Worm (Caenorhabditis elegans): ENCODE data around the gene F40G9.9.

F40G9.9 gene

DNA sequence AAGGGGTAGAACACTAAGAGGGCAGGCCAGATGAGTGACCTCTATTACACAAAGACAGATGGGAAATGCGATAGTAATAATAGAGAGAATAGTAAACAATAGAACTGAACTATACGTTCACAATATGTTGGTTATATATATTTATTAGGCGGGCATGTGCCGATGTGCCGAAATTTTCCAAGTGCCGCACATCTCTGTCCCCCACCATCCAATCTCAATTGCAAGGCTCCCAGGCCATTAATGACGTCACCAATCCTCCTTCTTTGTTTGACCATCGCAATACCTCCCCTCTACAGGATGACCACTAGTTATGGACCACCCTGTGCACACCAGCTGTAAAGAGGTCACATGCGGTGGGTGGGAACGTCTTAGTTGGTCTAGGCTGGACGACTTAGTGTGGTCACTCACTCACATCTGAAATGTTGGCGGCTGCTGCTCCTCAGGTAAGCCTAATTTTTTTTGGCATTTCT lies 7.6 kb upstream of the F40G9.9 start, which contains the start of gene F40G9.6:
Gene F40G9.6, plus strand, starts transcription at position 420 of the 470 bp plus-strand sequence.
- TF ChIP-seq rcor-1 (GFP tag; IDR thresholded peaks at IDR 0.05), result no peak
- no peak for TF ChIP-seq K12H6.12 (tag; optimal IDR thresholded peaks at IDR 0.05)
- no peak for TF ChIP-seq nhr-90 (tag; optimal IDR thresholded peaks at IDR 0.05)
- TF ChIP-seq ztf-6 (GFP tag; IDR thresholded peaks at IDR 0.05), result no peak
- no peak for TF ChIP-seq pbrm-1 (GFP tag; IDR thresholded peaks at IDR 0.05)
- no peak for TF ChIP-seq ztf-28 (GFP tag; IDR thresholded peaks at IDR 0.05)
- TF ChIP-seq chd-7 (tag; optimal IDR thresholded peaks at IDR 0.05), result no peak
- TF ChIP-seq lin-26 (GFP tag; IDR thresholded peaks at IDR 0.05), result no peak
- TF ChIP-seq ekl-4 (GFP tag; IDR thresholded peaks at IDR 0.05), result no peak
- no peak for TF ChIP-seq ztf-3 (GFP tag; optimal IDR thresholded peaks at IDR 0.05)
- TF ChIP-seq pha-4 (tag; optimal IDR thresholded peaks at IDR 0.05), result no peak
- TF ChIP-seq lag-1 (GFP tag; IDR thresholded peaks at IDR 0.05), result no peak
- no peak for TF ChIP-seq mes-4 (tag; optimal IDR thresholded peaks at IDR 0.05)
- no peak for TF ChIP-seq B0035.1 (tag; optimal IDR thresholded peaks at IDR 0.05)
- no peak for TF ChIP-seq unc-62 (GFP tag; optimal IDR thresholded peaks at IDR 0.05)
- no peak for TF ChIP-seq B0019.2 (GFP tag; conservative IDR thresholded peaks at IDR 0.05)
- TF ChIP-seq tbp1 (GFP tag; optimal IDR thresholded peaks at IDR 0.05), result no peak
- TF ChIP-seq ZK185.1 (tag; optimal IDR thresholded peaks at IDR 0.05; ENCODE audit: poor library complexity, severe bottlenecking), result no peak
- no peak for TF ChIP-seq ceh-27 (GFP tag; optimal IDR thresholded peaks at IDR 0.05)
- no peak for TF ChIP-seq C17E4.6 (GFP tag; IDR thresholded peaks at IDR 0.05)

ce11 chrIII:178126-178525 lies 6.6 kb upstream of the F40G9.9 start:
- no peak for TF ChIP-seq attf-6 (GFP tag; IDR thresholded peaks at IDR 0.05)
- no peak for TF ChIP-seq ceh-40 (GFP tag; IDR thresholded peaks at IDR 0.05)

ce11 chrIII:177715-178114 lies 6.2 kb upstream of the F40G9.9 start, which contains the start of gene F40G9.14:
Gene F40G9.14 (minus strand): TSS chrIII:177815.
- TF ChIP-seq snpc-4 (GFP tag; optimal IDR thresholded peaks at IDR 0.05) (no peak), snpc-4 (tag; optimal IDR thresholded peaks at IDR 0.05) (no peak), F57A8.1 (GFP tag; optimal IDR thresholded peaks at IDR 0.05) (no peak), tbp1 (GFP tag; optimal IDR thresholded peaks at IDR 0.05) (no peak)

DNA sequence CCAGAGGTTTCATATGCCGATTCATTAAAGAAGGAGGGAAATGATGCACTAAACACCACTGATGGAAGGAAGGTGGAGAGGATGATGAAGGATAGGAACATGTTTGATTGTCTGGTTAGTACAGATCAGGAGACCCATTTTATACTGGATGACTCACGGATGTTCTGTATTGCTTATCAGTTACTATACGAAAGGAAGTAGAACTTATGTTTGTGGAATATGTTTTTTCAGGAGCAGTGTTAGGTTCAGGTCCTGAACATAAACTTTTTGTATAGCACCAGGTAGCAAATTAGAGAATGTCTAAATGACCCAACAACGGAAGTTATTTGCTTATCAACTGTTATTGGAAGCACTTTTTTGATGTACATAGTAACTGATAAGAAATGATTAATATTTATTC lies 4.2 kb upstream of the F40G9.9 start, which contains the start of gene clec-148:
Gene clec-148, minus strand, starts transcription at position 101 of the 400 bp plus-strand sequence.
- TF ChIP-seq ztf-22 (GFP tag; optimal IDR thresholded peaks at IDR 0.05), result no peak
- no peak for TF ChIP-seq unc-62 (GFP tag; optimal IDR thresholded peaks at IDR 0.05)
- no peak for TF ChIP-seq sptf-2 (GFP tag; optimal IDR thresholded peaks at IDR 0.05)
- TF ChIP-seq F33H1.4 (GFP tag; IDR thresholded peaks at IDR 0.05), result no peak
- TF ChIP-seq hmg-20 (GFP tag; IDR thresholded peaks at IDR 0.05), result no peak
- no peak for TF ChIP-seq pbrm-1 (GFP tag; IDR thresholded peaks at IDR 0.05)
- no peak for TF ChIP-seq hlh-12 (tag; optimal IDR thresholded peaks at IDR 0.05)

DNA sequence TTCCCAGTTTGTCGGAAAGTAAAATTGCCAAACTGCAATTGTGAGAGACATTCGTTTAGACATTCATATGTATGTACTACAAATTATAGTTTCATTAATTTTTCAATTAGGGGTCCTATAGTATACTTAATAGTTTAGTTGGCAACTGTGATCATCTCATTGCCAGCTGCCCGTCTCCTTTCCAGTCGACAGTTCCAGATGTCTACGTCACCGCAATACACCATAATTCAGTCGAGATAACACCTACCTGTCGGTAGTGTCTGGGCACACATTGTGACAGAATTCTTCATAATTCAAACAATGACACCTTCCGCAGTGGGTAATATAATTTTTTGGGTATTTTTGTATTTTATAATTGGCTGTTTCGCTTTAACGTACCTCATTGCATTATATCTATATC lies 2.0 kb upstream of the F40G9.9 start, which contains the start of gene F40G9.19:
Gene F40G9.19, plus strand, starts transcription at position 301 of the 400 bp plus-strand sequence.
- TF ChIP-seq cebp-1 (GFP tag; IDR thresholded peaks at IDR 0.05) (no peak), cebp-1 (tag; optimal IDR thresholded peaks at IDR 0.05) (no peak), nhr-90 (tag; optimal IDR thresholded peaks at IDR 0.05) (no peak), lag-1 (GFP tag; IDR thresholded peaks at IDR 0.05) (no peak), rcor-1 (GFP tag; IDR thresholded peaks at IDR 0.05) (no peak), madf-6 (GFP tag; IDR thresholded peaks at IDR 0.05) (no peak), nhr-80 (tag; optimal IDR thresholded peaks at IDR 0.05) (no peak), nhr-120 (GFP tag; IDR thresholded peaks at IDR 0.05) (no peak), rpc-1 (optimal IDR thresholded peaks at IDR 0.05) (no peak), rpc-1 (tag; optimal IDR thresholded peaks at IDR 0.05) (no peak), Y95B8A.8 (GFP tag; IDR thresholded peaks at IDR 0.05) (no peak), D2030.7 (GFP tag; IDR thresholded peaks at IDR 0.05) (no peak), hsf-1 (GFP tag; IDR thresholded peaks at IDR 0.05) (no peak)
